Fruit fly (Drosophila melanogaster) whole organism, pupa: Measurements from ENCODE around the gene CG3603.

Experiments
- CG13204 ChIP-seq: fragments of 200-800 bp; sonication (Bioruptor generic); optimal IDR thresholded peaks from 2 replicates; lab custom pipeline; 2018; ENCODE audit warnings: missing biosample characterization, mild to moderate bottlenecking, missing genetic modification characterization, moderate library complexity
- CG14655 ChIP-seq: fragments of 200-800 bp; sonication (Bioruptor generic); optimal IDR thresholded peaks from 3 replicates; lab custom pipeline; 2017; ENCODE audit warnings: mild to moderate bottlenecking, missing biosample characterization, missing genetic modification reagents, missing genetic modification characterization
- CG17806 ChIP-seq: fragments of 200-800 bp; sonication (Bioruptor generic); optimal IDR thresholded peaks from 2 replicates; lab custom pipeline; 2018; ENCODE audit warnings: missing biosample characterization, mild to moderate bottlenecking, missing genetic modification characterization, moderate library complexity
- CG32121 ChIP-seq: fragments of 200-800 bp; sonication (Bioruptor generic); IDR thresholded peaks from 2 replicates; pipeline ENCODE4 v1.3.6; 2022; ENCODE audit warnings: missing biosample characterization, missing genetic modification characterization
- CG4496 ChIP-seq: fragments of 200-800 bp; sonication (Bioruptor generic); IDR thresholded peaks from 3 replicates; pipeline ENCODE4 v1.3.6; 2022; ENCODE audit warnings: missing biosample characterization, missing genetic modification characterization
- CG8159 ChIP-seq: fragments of 200-800 bp; sonication (Bioruptor generic); optimal IDR thresholded peaks from 3 replicates; lab custom pipeline; 2018; ENCODE audit warnings: missing biosample characterization, mild to moderate bottlenecking, missing genetic modification characterization, moderate library complexity
- EcR ChIP-seq: fragments of 200-800 bp; sonication (Bioruptor generic); optimal IDR thresholded peaks from 3 replicates; lab custom pipeline; 2019; ENCODE audit warnings: missing biosample characterization, missing genetic modification characterization, mild to moderate bottlenecking, moderate library complexity, missing genetic modification reagents
- Pif1B ChIP-seq: fragments of 200-800 bp; sonication (Bioruptor generic); optimal IDR thresholded peaks from 3 replicates; lab custom pipeline; 2016; ENCODE audit warnings: missing biosample characterization, missing genetic modification characterization
- fd96Ca ChIP-seq: fragments of 200-800 bp; sonication (Bioruptor generic); IDR thresholded peaks from 3 replicates; pipeline ENCODE4 v1.3.6; 2022; ENCODE audit warnings: missing biosample characterization, missing genetic modification characterization
- gl ChIP-seq: fragments of 200-800 bp; sonication (Bioruptor generic); optimal IDR thresholded peaks from 2 replicates; lab custom pipeline; 2018; ENCODE audit warnings: missing biosample characterization, mild to moderate bottlenecking, missing genetic modification characterization
- rn ChIP-seq: fragments of 200-800 bp; sonication (Bioruptor generic); IDR thresholded peaks from 2 replicates; pipeline ENCODE4 v1.3.6; 2022; ENCODE audit warnings: missing biosample characterization, missing genetic modification characterization

DNA sequence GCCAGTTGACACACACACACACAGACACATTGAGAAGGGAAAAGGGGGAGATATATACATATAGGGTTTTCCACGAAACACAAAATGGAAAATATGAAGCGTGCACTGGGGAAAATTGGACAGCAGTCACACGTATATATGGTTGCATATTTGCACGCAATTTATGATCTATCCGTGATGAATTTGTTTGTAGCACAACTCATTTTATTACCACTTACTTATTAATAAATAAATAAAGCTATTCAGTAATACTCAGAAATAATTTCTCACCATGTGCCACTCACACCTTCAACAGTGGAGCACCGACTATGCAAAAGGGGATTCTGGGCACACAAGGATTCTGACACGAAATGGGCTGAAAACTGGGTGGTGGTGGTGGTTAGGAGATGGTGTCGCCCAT lies 33.7 kb upstream of the CG3603 start:
- TF ChIP-seq CG8159 (tag; lab: Kevin White, UChicago) (peak; percentile 34), fd96Ca (GFP tag; lab: Robert Waterston, UW) (no peak), EcR (GFP tag; lab: Kevin White, UChicago) (no peak), Pif1B (GFP tag; lab: Kevin White, UChicago) (no peak), CG17806 (no peak), rn (GFP tag; lab: Robert Waterston, UW) (no peak), gl (tag; lab: Kevin White, UChicago) (no peak), CG4496 (GFP tag; lab: Robert Waterston, UW) (no peak), CG32121 (GFP tag; lab: Robert Waterston, UW) (no peak), CG14655 (GFP tag; lab: Kevin White, UChicago) (peak; percentile 6), CG13204 (GFP tag; lab: Kevin White, UChicago) (no peak)
